Fruit fly (Drosophila melanogaster) Kc167 (cell line): ENCODE results near the gene CG31550.
A peak's percentile ranks its signal among the peaks of the same experiment; 100 is the strongest.

Experiments
- Myc ChIP-seq: fragments of >200 bp; optimal IDR thresholded peaks from 2 replicates; lab custom pipeline; 2017; ENCODE audit warnings: missing external identifiers
- Sin3A ChIP-seq: fragments of >200 bp; optimal IDR thresholded peaks from 2 replicates; lab custom pipeline; 2018; ENCODE audit warnings: missing external identifiers
- h ChIP-seq: fragments of >200 bp; optimal IDR thresholded peaks from 3 replicates; lab custom pipeline; 2018; ENCODE audit warnings: missing external identifiers
- insv ChIP-seq: fragments of >200 bp; optimal IDR thresholded peaks from 3 replicates; lab custom pipeline; 2018; ENCODE audit warnings: missing external identifiers
- psq ChIP-seq: fragments of >200 bp; optimal IDR thresholded peaks from 2 replicates; lab custom pipeline; 2017; ENCODE audit warnings: missing external identifiers
- ttk ChIP-seq: sonication (Bioruptor generic); optimal IDR thresholded peaks from 2 replicates; lab custom pipeline; 2017; ENCODE audit warnings: missing external identifiers

CG31550 gene

DNA sequence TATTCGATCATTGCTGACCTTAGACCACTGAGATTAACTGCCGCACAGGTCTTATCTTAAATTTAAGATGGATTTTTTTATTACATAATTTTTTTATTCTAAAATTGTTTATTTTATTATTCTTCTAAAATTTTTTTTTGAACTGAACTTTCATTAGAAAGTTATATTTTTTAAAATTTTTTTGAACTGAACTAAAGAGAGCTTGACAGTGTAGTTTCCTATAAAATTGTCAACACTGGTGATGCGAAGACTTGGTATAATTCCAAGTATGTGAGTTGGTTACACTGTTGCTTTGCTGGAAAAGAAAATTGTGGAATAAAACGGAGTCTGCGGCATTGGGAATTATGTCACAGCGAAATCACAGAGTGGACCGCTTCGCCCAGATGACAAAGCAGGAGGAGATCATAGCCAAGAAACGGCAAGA is at the start of gene CG31550:
TSS of gene CG31550 (plus strand) at position 249 of the 424 bp plus-strand sequence.
- TF ChIP-seq h (lab: Kevin White, UChicago) (no peak), Myc (lab: Kevin White, UChicago) (no peak), Sin3A (lab: Kevin White, UChicago) (no peak), psq (lab: Kevin White, UChicago) (no peak), insv (no peak), ttk (lab: Kevin White, UChicago) (no peak)

DNA sequence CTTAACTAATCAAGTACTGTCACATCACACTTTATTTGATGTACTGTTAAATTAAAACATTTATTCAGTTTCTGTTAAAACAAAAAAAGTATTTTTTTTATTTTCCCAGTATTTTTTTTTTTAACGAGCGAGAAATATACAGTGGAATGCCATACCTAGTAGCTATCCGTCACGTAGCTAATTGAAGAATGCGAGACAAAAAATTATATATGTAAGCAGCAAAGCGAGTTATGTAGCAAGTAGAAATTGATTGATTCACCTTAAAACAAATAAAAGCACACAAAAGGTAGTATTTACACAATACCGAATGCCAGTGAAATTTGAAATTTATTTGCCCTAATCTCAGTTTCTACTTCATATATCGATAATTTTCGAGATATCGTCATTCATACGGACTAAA is 46.6 kb upstream of the CG31550 start:
- no peak for TF ChIP-seq Sin3A (lab: Kevin White, UChicago)
- TF ChIP-seq insv, result no peak
- TF ChIP-seq psq (lab: Kevin White, UChicago), result no peak
- TF ChIP-seq ttk (lab: Kevin White, UChicago), result no peak
- TF ChIP-seq Myc (lab: Kevin White, UChicago), result no peak
- no peak for TF ChIP-seq h (lab: Kevin White, UChicago)

DNA sequence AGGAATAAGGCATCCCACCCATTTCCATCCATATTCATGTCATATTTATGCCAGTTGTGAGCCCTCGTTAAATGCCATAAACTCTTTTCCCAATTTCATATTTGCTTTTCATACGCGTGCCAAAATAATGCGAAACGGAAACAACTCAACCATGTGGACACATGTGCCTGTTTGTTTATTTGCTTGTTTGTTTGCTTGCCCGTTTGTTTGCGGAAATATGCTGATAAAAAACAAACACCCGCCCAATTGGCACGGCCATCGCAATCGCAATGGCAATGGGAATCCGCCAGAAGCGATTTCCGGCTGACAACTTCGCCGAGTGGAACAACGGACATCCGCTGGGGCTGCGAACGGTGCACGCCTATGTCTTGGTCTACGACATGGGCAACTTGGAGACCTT is 31.0 kb upstream of the CG31550 start:
- TF ChIP-seq psq (lab: Kevin White, UChicago) (no peak), Myc (lab: Kevin White, UChicago) (no peak), ttk (lab: Kevin White, UChicago) (no peak)

DNA sequence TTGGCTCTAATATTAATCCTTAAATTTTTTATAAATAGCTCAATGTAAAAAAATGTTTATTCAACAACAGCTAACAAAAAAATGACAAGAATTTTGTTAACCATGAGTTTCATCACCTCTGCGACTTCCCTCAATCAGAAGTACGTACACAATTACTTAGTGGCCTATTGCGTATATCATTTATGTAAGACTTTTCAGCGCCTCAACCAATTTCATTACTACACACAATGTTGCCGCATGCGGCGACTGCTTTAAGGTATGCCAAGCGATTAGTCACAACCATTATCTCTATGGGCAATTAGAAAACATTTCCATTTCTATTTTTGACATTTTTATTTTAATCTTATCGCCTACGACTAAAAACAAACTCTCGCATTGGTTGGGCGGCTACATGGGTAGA is 26.7 kb upstream of the CG31550 start:
- TF ChIP-seq insv (no peak), Myc (lab: Kevin White, UChicago) (no peak), h (lab: Kevin White, UChicago) (no peak), Sin3A (lab: Kevin White, UChicago) (no peak)

DNA sequence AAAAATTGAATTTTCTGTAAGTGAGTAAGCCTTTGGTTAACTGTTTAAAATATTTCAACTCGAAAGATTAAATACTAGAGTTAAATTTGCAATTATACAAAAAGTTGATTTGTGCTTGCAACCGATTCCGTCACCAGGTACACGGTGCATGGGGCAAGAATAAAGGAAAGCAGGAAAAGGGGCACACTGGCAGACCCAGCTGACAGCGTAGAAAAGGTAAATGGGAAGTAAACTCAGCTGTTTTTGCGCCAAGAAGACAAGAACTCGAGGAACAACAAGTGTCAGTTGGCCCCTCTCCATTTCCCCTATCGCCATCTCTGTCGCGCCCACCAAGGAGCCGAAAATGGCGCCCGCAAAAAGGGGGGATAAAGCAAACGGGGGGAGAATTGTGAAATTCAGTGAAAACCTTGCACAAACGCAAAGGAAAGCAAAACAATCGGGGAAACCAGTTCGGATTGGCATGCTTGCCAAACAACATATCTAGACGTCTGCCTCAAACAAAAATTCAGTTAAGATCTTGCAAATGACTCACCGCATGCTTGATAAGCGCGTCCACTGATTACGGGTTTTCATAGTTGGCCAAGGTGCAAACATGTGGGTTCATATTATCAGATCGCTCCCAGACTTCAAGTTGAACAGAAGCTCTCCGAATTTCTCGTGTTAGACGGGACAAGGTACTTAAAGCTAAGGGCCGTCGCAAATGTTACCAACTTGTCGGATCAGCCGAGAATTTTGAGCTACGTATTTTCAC is 22.0 kb upstream of the CG31550 start:
- TF ChIP-seq insv, result no peak
- no peak for TF ChIP-seq Myc (lab: Kevin White, UChicago)
- TF ChIP-seq ttk (lab: Kevin White, UChicago), result no peak
- TF ChIP-seq h (lab: Kevin White, UChicago), result no peak
- TF ChIP-seq psq (lab: Kevin White, UChicago), result no peak
- no peak for TF ChIP-seq Sin3A (lab: Kevin White, UChicago)

DNA sequence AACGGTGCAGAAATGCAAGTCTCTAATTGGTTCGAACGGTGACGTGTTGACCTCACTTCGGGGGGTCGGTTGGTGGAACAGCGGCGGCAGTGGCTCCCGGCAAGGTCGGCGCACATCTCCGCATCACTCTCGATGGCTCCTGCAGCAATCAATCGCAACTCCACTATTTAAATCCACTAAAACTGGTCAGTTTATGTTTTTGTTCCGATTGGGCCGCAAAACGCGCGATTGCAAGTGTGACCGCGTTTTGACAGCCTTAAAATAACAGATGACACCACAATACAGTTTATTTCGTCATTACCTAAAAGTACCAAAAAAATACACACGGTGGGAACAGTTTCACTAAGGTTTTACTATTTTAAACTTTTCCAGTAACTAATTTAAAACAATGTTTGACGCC is 20.9 kb upstream of the CG31550 start, which contains the start of gene PEK:
TSS of gene PEK (minus strand) at position 273 of the 400 bp plus-strand sequence.
- TF ChIP-seq h (lab: Kevin White, UChicago) (no peak), ttk (lab: Kevin White, UChicago) (no peak), psq (lab: Kevin White, UChicago) (no peak), Myc (lab: Kevin White, UChicago) (no peak), insv (no peak), Sin3A (lab: Kevin White, UChicago) (no peak)

DNA sequence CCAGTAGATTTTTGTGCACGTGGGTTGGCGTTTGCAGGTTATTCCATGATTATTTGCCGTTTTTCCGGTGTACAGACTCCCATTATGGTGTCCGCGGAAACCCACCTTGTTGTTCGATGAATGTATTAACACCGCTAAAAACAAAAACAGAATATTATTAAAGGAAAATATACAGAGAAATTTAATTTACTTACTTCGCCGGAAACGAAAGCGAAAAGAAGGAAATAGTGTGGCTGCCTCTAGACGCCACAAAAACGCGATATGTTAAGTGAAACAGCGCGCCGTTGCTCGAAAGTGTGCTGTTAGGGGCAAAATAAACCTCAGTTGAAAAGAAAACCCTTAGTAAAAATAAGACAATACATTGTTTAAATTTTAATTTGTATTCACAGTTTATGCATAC is 18.5 kb upstream of the CG31550 start, which contains the start of gene RpL35A:
TSS of gene RpL35A (minus strand) at position 227 of the 400 bp plus-strand sequence.
- TF ChIP-seq Myc (lab: Kevin White, UChicago), result no peak
- TF ChIP-seq insv, result no peak
- TF ChIP-seq Sin3A (lab: Kevin White, UChicago), result no peak
- TF ChIP-seq psq (lab: Kevin White, UChicago), result no peak
- TF ChIP-seq ttk (lab: Kevin White, UChicago), result no peak
- no peak for TF ChIP-seq h (lab: Kevin White, UChicago)

DNA sequence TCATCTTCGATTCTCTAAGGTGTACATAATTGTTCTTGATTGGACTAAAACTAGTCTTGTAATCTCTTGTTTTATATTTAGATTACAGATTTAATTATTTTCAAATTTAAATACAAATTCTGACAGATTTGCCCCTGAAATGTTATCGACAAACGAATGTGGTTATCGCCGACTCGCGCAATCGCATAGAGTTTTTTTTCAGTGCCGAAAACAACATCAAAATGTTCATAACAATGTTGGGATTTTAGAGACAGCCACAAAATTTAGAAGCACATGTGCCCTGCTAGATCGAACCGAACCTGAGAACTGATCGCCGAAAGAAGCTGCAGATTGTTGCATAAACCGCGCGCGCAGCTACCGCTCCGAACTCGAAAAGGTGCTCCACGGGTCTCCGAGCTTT is 17.7 kb upstream of the CG31550 start, which contains the start of gene POLDIP2:
TSS of gene POLDIP2 (plus strand) at position 160 of the 400 bp plus-strand sequence.
- no peak for TF ChIP-seq h (lab: Kevin White, UChicago)
- no peak for TF ChIP-seq Myc (lab: Kevin White, UChicago)
- no peak for TF ChIP-seq psq (lab: Kevin White, UChicago)
- no peak for TF ChIP-seq Sin3A (lab: Kevin White, UChicago)
- TF ChIP-seq insv, result no peak
- no peak for TF ChIP-seq ttk (lab: Kevin White, UChicago)

DNA sequence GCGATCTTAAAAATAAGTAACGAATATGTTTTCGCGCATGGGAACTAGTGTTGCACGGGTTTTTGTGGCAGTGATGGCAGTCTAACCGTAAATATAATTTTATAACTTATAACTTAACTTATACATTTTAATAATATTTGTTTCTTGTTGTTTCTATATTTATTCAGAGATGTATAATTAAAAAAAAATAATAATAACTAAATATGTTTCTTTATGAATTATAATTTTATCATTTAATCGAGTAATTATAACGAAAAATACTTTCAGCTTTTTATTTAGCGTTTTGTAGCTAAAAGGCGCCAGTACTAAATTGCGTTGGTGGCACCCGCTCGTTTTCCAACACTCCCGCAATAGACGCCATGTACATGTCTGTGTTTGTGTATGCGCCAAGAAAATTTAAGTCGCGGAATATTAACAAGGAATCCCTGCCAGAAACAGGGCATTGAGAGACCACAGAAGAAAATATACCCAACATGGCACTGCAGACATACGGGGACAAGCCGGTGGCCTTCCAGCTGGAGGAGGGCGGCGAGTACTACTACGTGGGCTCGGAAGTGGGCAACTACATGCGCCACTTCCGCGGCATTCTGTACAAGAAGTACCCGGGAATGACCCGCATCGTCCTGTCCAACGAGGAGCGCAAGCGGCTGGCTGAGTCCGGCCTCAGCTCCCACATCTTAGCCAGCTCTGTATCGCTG is 14.6 kb upstream of the CG31550 start, which contains the start of the genes mRpL44 and Snr1:
TSS of gene mRpL44 (minus strand) at position 51 of the 698 bp plus-strand sequence.
TSS of gene Snr1 (plus strand) at position 341 of the 698 bp plus-strand sequence.
- TF ChIP-seq ttk (lab: Kevin White, UChicago) (no peak), psq (lab: Kevin White, UChicago) (no peak), Sin3A (lab: Kevin White, UChicago) (no peak), insv (no peak), Myc (lab: Kevin White, UChicago) (no peak), h (lab: Kevin White, UChicago) (no peak)

DNA sequence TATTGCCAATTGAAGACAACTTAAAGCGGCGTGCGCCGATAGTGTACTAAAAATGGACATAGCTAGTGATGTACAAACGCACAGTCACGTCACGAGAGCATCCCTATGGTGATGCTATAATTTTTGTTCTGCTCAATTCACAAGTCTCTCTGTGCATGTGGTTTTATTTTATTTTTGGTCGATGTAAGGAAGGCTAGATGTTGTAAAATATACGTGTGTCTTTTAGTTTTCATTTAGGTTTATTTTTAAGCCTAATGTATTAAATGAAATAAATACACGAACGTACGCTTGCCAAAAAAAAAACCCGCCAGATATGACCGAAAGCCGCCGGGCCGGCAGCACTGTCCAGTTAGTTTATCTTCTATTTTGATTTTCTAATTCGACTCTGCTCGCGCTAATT is 10.8 kb upstream of the CG31550 start, which contains the start of the genes CG45100, HDAC3 and Hcs:
TSS of gene CG45100 (minus strand) at position 50 of the 400 bp plus-strand sequence.
TSS of gene HDAC3 (minus strand) at position 50 of the 400 bp plus-strand sequence.
TSS of gene Hcs (plus strand) at position 349 of the 400 bp plus-strand sequence.
- TF ChIP-seq insv (no peak), ttk (lab: Kevin White, UChicago) (no peak), h (lab: Kevin White, UChicago) (no peak), Sin3A (lab: Kevin White, UChicago) (no peak)

DNA sequence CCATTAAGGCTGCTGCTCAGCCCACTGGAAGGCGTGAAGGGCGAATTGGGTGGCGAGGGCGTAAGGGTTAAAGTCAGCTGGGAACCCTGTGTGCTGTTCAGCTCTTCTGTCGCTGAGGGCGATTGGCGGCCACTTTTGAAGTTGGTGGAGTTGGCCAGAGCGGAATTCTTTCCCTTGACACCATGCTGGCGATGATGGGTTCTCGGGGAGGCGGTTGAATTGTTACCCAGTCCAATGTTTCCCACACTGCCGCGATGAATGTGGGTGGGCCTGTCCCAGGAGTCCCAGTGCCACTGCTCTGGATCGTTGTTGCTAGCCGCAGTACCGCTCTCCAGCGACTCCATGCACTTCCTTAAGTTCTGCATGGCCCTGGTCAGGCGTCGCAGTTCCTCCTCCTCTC is 2.6 kb upstream of the CG31550 start:
- TF ChIP-seq ttk (lab: Kevin White, UChicago), result peak; percentile 92
- TF ChIP-seq h (lab: Kevin White, UChicago), result no peak
